Worm (Caenorhabditis elegans) whole organism, dauer: Measurements from ENCODE around the gene B0252.5.

Source experiments
- unc-62 ChIP-seq: sonication (generic microtip); optimal IDR thresholded peaks from 2 replicates; lab custom pipeline; 2017; ENCODE audit warnings: missing biosample characterization, missing genetic modification reagents, missing genetic modification characterization

Gene B0252.5

ce11 chrII:6872493-6872892, 46.2 kb downstream of the B0252.5 start, which contains the start of gene C44B7.5:
Gene C44B7.5, minus strand, starts transcription at chrII:6872593.
- no peak for TF ChIP-seq unc-62 (GFP tag; lab: Kevin White, UChicago)

ce11 chrII:6870803-6871202, 47.9 kb downstream of the B0252.5 start, which contains the start of gene clhm-1:
Gene clhm-1, minus strand, starts transcription at chrII:6871009.
- no peak for TF ChIP-seq unc-62 (GFP tag; lab: Kevin White, UChicago)
